Fruit fly (Drosophila melanogaster) S2 (cell line): ENCODE measurements around the gene CG5217.

Source experiments
- CG8478 ChIP-seq: fragments of >200 bp; optimal IDR thresholded peaks from 2 replicates; lab custom pipeline; 2018
- CTCF ChIP-seq, 2 experiments: fragments of >200 bp; optimal IDR thresholded peaks; 2 replicates each; lab custom pipeline; 2018

Gene CG5217

dm6 chr3R:19248036-19248435 lies at the start of gene CG5217:
CG5217 (minus strand) TSS chr3R:19248136.
- TF ChIP-seq CTCF (optimal IDR thresholded peaks at IDR 0.05; lab: Kevin White, UChicago) (no peak), CG8478 (lab: Kevin White, UChicago) (no peak)

dm6 chr3R:19297595-19297994 lies 49.7 kb upstream of the CG5217 start, which contains the start of gene CG44174:
CG44174 (minus strand) TSS chr3R:19297695.
- TF ChIP-seq CG8478 (lab: Kevin White, UChicago) = no peak
- no peak for TF ChIP-seq CTCF (optimal IDR thresholded peaks at IDR 0.05; lab: Kevin White, UChicago)

- TF ChIP-seq CTCF (optimal IDR thresholded peaks at IDR 0.05; lab: Kevin White, UChicago) (no peak), CG8478 (lab: Kevin White, UChicago) (no peak)
Measured at dm6 chr3R:19293873-19294272, 45.9 kb upstream of the CG5217 start.

dm6 chr3R:19292971-19293370 lies 45.0 kb upstream of the CG5217 start:
- TF ChIP-seq CTCF (optimal IDR thresholded peaks at IDR 0.05; lab: Kevin White, UChicago) (no peak), CG8478 (lab: Kevin White, UChicago) (no peak)

- no peak for TF ChIP-seq CTCF (optimal IDR thresholded peaks at IDR 0.05; lab: Kevin White, UChicago)
- no peak for TF ChIP-seq CG8478 (lab: Kevin White, UChicago)
Measured at dm6 chr3R:19287693-19288092, 39.8 kb upstream of the CG5217 start.

- no peak for TF ChIP-seq CTCF (optimal IDR thresholded peaks at IDR 0.05; lab: Kevin White, UChicago)
- TF ChIP-seq CG8478 (lab: Kevin White, UChicago) = no peak
Measured at dm6 chr3R:19286488-19286887, 38.6 kb upstream of the CG5217 start.

dm6 chr3R:19283514-19283913 lies 35.6 kb upstream of the CG5217 start:
- TF ChIP-seq CTCF (optimal IDR thresholded peaks at IDR 0.05; lab: Kevin White, UChicago) (no peak), CG8478 (lab: Kevin White, UChicago) (no peak)

- no peak for TF ChIP-seq CG8478 (lab: Kevin White, UChicago)
- no peak for TF ChIP-seq CTCF (optimal IDR thresholded peaks at IDR 0.05; lab: Kevin White, UChicago)
Measured at dm6 chr3R:19282832-19283231, 34.9 kb upstream of the CG5217 start.

- no peak for TF ChIP-seq CG8478 (lab: Kevin White, UChicago)
- no peak for TF ChIP-seq CTCF (optimal IDR thresholded peaks at IDR 0.05; lab: Kevin White, UChicago)
Measured at dm6 chr3R:19282240-19282639, 34.3 kb upstream of the CG5217 start.

dm6 chr3R:19276135-19276534 lies 28.2 kb upstream of the CG5217 start:
- no peak for TF ChIP-seq CG8478 (lab: Kevin White, UChicago)
- no peak for TF ChIP-seq CTCF (optimal IDR thresholded peaks at IDR 0.05; lab: Kevin White, UChicago)

dm6 chr3R:19274028-19274427 lies 26.1 kb upstream of the CG5217 start:
- TF ChIP-seq CTCF (optimal IDR thresholded peaks at IDR 0.05; lab: Kevin White, UChicago) = no peak
- no peak for TF ChIP-seq CG8478 (lab: Kevin White, UChicago)

- TF ChIP-seq CG8478 (lab: Kevin White, UChicago) (no peak), CTCF (optimal IDR thresholded peaks at IDR 0.05; lab: Kevin White, UChicago) (peak; percentile 59 to 67)
Measured at dm6 chr3R:19271125-19271524, 23.2 kb upstream of the CG5217 start.

- no peak for TF ChIP-seq CTCF (optimal IDR thresholded peaks at IDR 0.05; lab: Kevin White, UChicago)
- TF ChIP-seq CG8478 (lab: Kevin White, UChicago) = no peak
Measured at dm6 chr3R:19264789-19265188, 16.9 kb upstream of the CG5217 start.

- TF ChIP-seq CTCF (optimal IDR thresholded peaks at IDR 0.05; lab: Kevin White, UChicago) (no peak), CG8478 (lab: Kevin White, UChicago) (no peak)
Measured at dm6 chr3R:19256477-19256876, 8.5 kb upstream of the CG5217 start, which contains the start of gene CG14280. CG14280 (plus strand) TSS chr3R:19256777.

- TF ChIP-seq CTCF (optimal IDR thresholded peaks at IDR 0.05; lab: Kevin White, UChicago) = no peak
- TF ChIP-seq CG8478 (lab: Kevin White, UChicago) = no peak
Measured at dm6 chr3R:19255255-19255654, 7.3 kb upstream of the CG5217 start.

dm6 chr3R:19253975-19254374 lies 6.0 kb upstream of the CG5217 start:
- TF ChIP-seq CTCF (optimal IDR thresholded peaks at IDR 0.05; lab: Kevin White, UChicago) (no peak), CG8478 (lab: Kevin White, UChicago) (no peak)
